Fruit fly (Drosophila melanogaster): ENCODE data around the gene Srp54k.

Srp54k gene

dm6 chr3L:5136123-5136522, 16.4 kb upstream of the Srp54k start, which contains the start of the genes CG10674 and CG4611 (continued):
- no peak for TF ChIP-seq seq (GFP tag; IDR thresholded peaks at IDR 0.05)
- TF ChIP-seq CkIIα-i1 (GFP tag; IDR thresholded peaks at IDR 0.05) = no peak
- TF ChIP-seq CG14050 (GFP tag; IDR thresholded peaks at IDR 0.05) = no peak
- no peak for TF ChIP-seq vfl (GFP tag; optimal IDR thresholded peaks at IDR 0.05)
- no peak for TF ChIP-seq CG34376 (GFP tag; optimal IDR thresholded peaks at IDR 0.05)
- TF ChIP-seq CG15601 (tag; optimal IDR thresholded peaks at IDR 0.05) = no peak
- peak; percentile 97 for TF ChIP-seq MBD-R2 (GFP tag; IDR thresholded peaks at IDR 0.05)
- peak; percentile 39 for TF ChIP-seq stwl (tag; optimal IDR thresholded peaks at IDR 0.05)
- no peak for TF ChIP-seq eyg (GFP tag; optimal IDR thresholded peaks at IDR 0.05)
- TF ChIP-seq CG2120 (GFP tag; optimal IDR thresholded peaks at IDR 0.05) = peak; percentile 28
- TF ChIP-seq CG15514 (GFP tag; optimal IDR thresholded peaks at IDR 0.05) = peak; percentile 26
- TF ChIP-seq sd (tag; optimal IDR thresholded peaks at IDR 0.05) = peak; percentile 68
- TF ChIP-seq Hand (GFP tag; optimal IDR thresholded peaks at IDR 0.05) = no peak
- TF ChIP-seq CG9437 (GFP tag; optimal IDR thresholded peaks at IDR 0.05) = no peak
- TF ChIP-seq onecut (GFP tag; IDR thresholded peaks at IDR 0.05) = no peak
- TF ChIP-seq CG10565 (GFP tag; optimal IDR thresholded peaks at IDR 0.05) = no peak
- peak; percentile 18 for TF ChIP-seq Elba2 (GFP tag; optimal IDR thresholded peaks at IDR 0.05)
- no peak for TF ChIP-seq da (GFP tag; optimal IDR thresholded peaks at IDR 0.05)
- TF ChIP-seq Dll (GFP tag; IDR thresholded peaks at IDR 0.05; ENCODE audit: partially characterized antibody) = 0 out of 4 replicates have a peak, but pooled peaks have one; percentile 42
- TF ChIP-seq Nf-YB (GFP tag; optimal IDR thresholded peaks at IDR 0.05) = no peak
- TF ChIP-seq CG16779 (GFP tag; IDR thresholded peaks at IDR 0.05) = no peak
- peak in 1 of 2 experiments; percentile 56 for TF ChIP-seq Pdp1 (GFP tag; optimal IDR thresholded peaks at IDR 0.05)
- no peak for TF ChIP-seq ind (GFP tag; optimal IDR thresholded peaks at IDR 0.05)
- TF ChIP-seq YL-1 (GFP tag; optimal IDR thresholded peaks at IDR 0.05) = peak; percentile 87
- peak; percentile 6 for TF ChIP-seq CG13624 (GFP tag; optimal IDR thresholded peaks at IDR 0.05)
- no peak for TF ChIP-seq vnd (GFP tag; IDR thresholded peaks at IDR 0.05; ENCODE audit: partially characterized antibody)
- TF ChIP-seq CG32532 (GFP tag; IDR thresholded peaks at IDR 0.05) = 0 out of 2 replicates have a peak, but pooled peaks have one; percentile 8
- TF ChIP-seq CG12391 (tag; optimal IDR thresholded peaks at IDR 0.05) = no peak
- no peak for TF ChIP-seq CG17829 (tag; optimal IDR thresholded peaks at IDR 0.05)
- no peak for TF ChIP-seq CG3065 (GFP tag; optimal IDR thresholded peaks at IDR 0.05)
- TF ChIP-seq row (GFP tag; IDR thresholded peaks at IDR 0.05) = peak; percentile 48
- no peak for TF ChIP-seq Poxn (GFP tag; IDR thresholded peaks at IDR 0.05)
- TF ChIP-seq CG10267 (tag; optimal IDR thresholded peaks at IDR 0.05) = no peak
- no peak for TF ChIP-seq psq (GFP tag; optimal IDR thresholded peaks at IDR 0.05)
- no peak for TF ChIP-seq zen (tag; optimal IDR thresholded peaks at IDR 0.05)
- no peak for TF ChIP-seq CG33557 (GFP tag; optimal IDR thresholded peaks at IDR 0.05)
- no peak for TF ChIP-seq Gug (GFP tag; IDR thresholded peaks at IDR 0.05)
- TF ChIP-seq CG11695 (GFP tag; IDR thresholded peaks at IDR 0.05) = no peak
- TF ChIP-seq phol (tag; optimal IDR thresholded peaks at IDR 0.05) = peak; percentile 27
- no peak for TF ChIP-seq fd102C (GFP tag; optimal IDR thresholded peaks at IDR 0.05)
- no peak for TF ChIP-seq Dip3 (GFP tag; optimal IDR thresholded peaks at IDR 0.05)
- TF ChIP-seq PHDP (tag; optimal IDR thresholded peaks at IDR 0.05) = no peak
- no peak for TF ChIP-seq CG1602 (GFP tag; optimal IDR thresholded peaks at IDR 0.05)
- TF ChIP-seq sens (GFP tag) = peak; percentile 38
- no peak for TF ChIP-seq CG14014 (GFP tag; IDR thresholded peaks at IDR 0.05)
- TF ChIP-seq CG12659 (GFP tag; optimal IDR thresholded peaks at IDR 0.05) = peak; percentile 55
- TF ChIP-seq CG18619 (GFP tag; optimal IDR thresholded peaks at IDR 0.05) = no peak
- no peak for TF ChIP-seq fru (optimal IDR thresholded peaks at IDR 0.05)
- TF ChIP-seq Dad (GFP tag; optimal IDR thresholded peaks at IDR 0.05) = peak; percentile 13
- TF ChIP-seq Awh (GFP tag; IDR thresholded peaks at IDR 0.05) = no peak
- peak; percentile 57 to 94 for TF ChIP-seq crp (GFP tag; optimal IDR thresholded peaks at IDR 0.05)
- peak; percentile 51 for TF ChIP-seq dm (GFP tag; optimal IDR thresholded peaks at IDR 0.05)

Data from whole organism, embryonic.